Fruit fly (Drosophila melanogaster) whole organism, wandering third instar larva: ENCODE measurements around the gene Sox21a.

Experiments used
- Dfd ChIP-seq: fragments of >200 bp; optimal IDR thresholded peaks from 2 replicates; lab custom pipeline; 2017; ENCODE audit warnings: missing biosample characterization, missing genetic modification characterization
- Hr78 ChIP-seq: fragments of >200 bp; optimal IDR thresholded peaks from 2 replicates; lab custom pipeline; 2017; ENCODE audit warnings: missing biosample characterization, missing genetic modification characterization
- Myc ChIP-seq: fragments of >200 bp; optimal IDR thresholded peaks from 2 replicates; lab custom pipeline; 2017
- Vsx2 ChIP-seq: fragments of 200-300, 225-300 bp; sonication (Bioruptor generic); optimal IDR thresholded peaks from 2 replicates; lab custom pipeline; 2018; ENCODE audit warnings: missing biosample characterization, missing genetic modification characterization; ENCODE audit not compliant: partially characterized antibody
- br ChIP-seq: fragments of 200-800 bp; sonication (Bioruptor generic); optimal IDR thresholded peaks from 2 replicates; lab custom pipeline; 2016; ENCODE audit warnings: missing biosample characterization, missing genetic modification characterization
- ey ChIP-seq: fragments of 200-800 bp; sonication (Bioruptor generic); optimal IDR thresholded peaks from 2 replicates; lab custom pipeline; 2016; ENCODE audit warnings: missing biosample characterization, missing genetic modification characterization
- h ChIP-seq: fragments of 200-800 bp; sonication (Bioruptor generic); optimal IDR thresholded peaks from 3 replicates; lab custom pipeline; 2016; ENCODE audit warnings: missing biosample characterization, mild to moderate bottlenecking, missing genetic modification characterization
- jim ChIP-seq: fragments of 175-275, 200-325 bp; sonication (Bioruptor generic); optimal IDR thresholded peaks from 2 replicates; lab custom pipeline; 2016; ENCODE audit warnings: missing biosample characterization, mild to moderate bottlenecking, missing genetic modification characterization
- psq ChIP-seq: fragments of 200-800 bp; sonication (Bioruptor generic); optimal IDR thresholded peaks from 3 replicates; lab custom pipeline; 2017; ENCODE audit warnings: missing biosample characterization, mild to moderate bottlenecking, missing genetic modification characterization, moderate library complexity
- usp ChIP-seq: fragments of >200 bp; optimal IDR thresholded peaks from 2 replicates; lab custom pipeline; 2017; ENCODE audit warnings: missing biosample characterization, missing genetic modification characterization

- no peak for TF ChIP-seq Hr78 (GFP tag; lab: Kevin White, UChicago)
- no peak for TF ChIP-seq usp
- no peak for TF ChIP-seq Dfd (GFP tag; lab: Kevin White, UChicago)
- TF ChIP-seq jim (GFP tag; lab: Kevin White, UChicago): no peak
- TF ChIP-seq br (GFP tag; lab: Kevin White, UChicago): no peak
- no peak for TF ChIP-seq ey (GFP tag; lab: Kevin White, UChicago)
- no peak for TF ChIP-seq Myc (lab: Kevin White, UChicago)
- TF ChIP-seq Vsx2: no peak
- no peak for TF ChIP-seq h (GFP tag; lab: Kevin White, UChicago)
- TF ChIP-seq psq: peak; percentile 26
Measured at dm6 chr3L:14150141-14150556, 42.2 kb upstream of the Sox21a start.
